Worm (Caenorhabditis elegans) whole organism, young adult: Measurements from ENCODE around the gene wdr-83.
A peak's percentile ranks its signal among the peaks of the same experiment; 100 is the strongest.

Source experiments
- B0035.1 ChIP-seq: sonication (generic microtip); optimal IDR thresholded peaks from 2 replicates; lab custom pipeline; 2016; ENCODE audit warnings: missing genetic modification characterization, mild to moderate bottlenecking, missing compliant biosample characterization, missing genotype, missing genetic modification reagents
- B0261.1 ChIP-seq: sonication (generic microtip); optimal IDR thresholded peaks from 2 replicates; lab custom pipeline; 2016; ENCODE audit warnings: mild to moderate bottlenecking, missing genetic modification characterization, moderate library complexity, missing compliant biosample characterization
- D2030.7 ChIP-seq: fragments of 200-800 bp; sonication (Bioruptor generic); IDR thresholded peaks from 2 replicates; pipeline ENCODE4 v1.3.6; 2022; ENCODE audit warnings: missing genetic modification reagents, missing genetic modification characterization, missing compliant biosample characterization
- F23B12.7 ChIP-seq: sonication (generic microtip); optimal IDR thresholded peaks from 2 replicates; lab custom pipeline; 2017; ENCODE audit warnings: missing genetic modification characterization, mild to moderate bottlenecking, missing compliant biosample characterization, antibody characterized with exemption, moderate library complexity; ENCODE audit not compliant: insufficient read depth
- F49E8.2 ChIP-seq: sonication (generic microtip); optimal IDR thresholded peaks from 3 replicates; lab custom pipeline; 2017; ENCODE audit warnings: missing genetic modification characterization, mild to moderate bottlenecking, missing compliant biosample characterization, antibody characterized with exemption, moderate library complexity; ENCODE audit not compliant: insufficient read depth
- T26A5.8 ChIP-seq: sonication (generic microtip); optimal IDR thresholded peaks from 2 replicates; lab custom pipeline; 2016; ENCODE audit warnings: missing genetic modification characterization, missing compliant biosample characterization
- ZK185.1 ChIP-seq: sonication (generic microtip); optimal IDR thresholded peaks from 2 replicates; lab custom pipeline; 2016; ENCODE audit warnings: mild to moderate bottlenecking, missing genetic modification characterization, missing compliant biosample characterization; ENCODE audit not compliant: poor library complexity, severe bottlenecking
- atf-7 ChIP-seq: sonication (generic microtip); optimal IDR thresholded peaks from 2 replicates; lab custom pipeline; 2017; ENCODE audit warnings: mild to moderate bottlenecking, missing genetic modification characterization, missing compliant biosample characterization
- attf-3 ChIP-seq: fragments of 200-800 bp; sonication (Bioruptor generic); conservative IDR thresholded peaks from 2 replicates; pipeline ENCODE4 v1.3.6; 2022; ENCODE audit warnings: missing genetic modification reagents, missing genetic modification characterization, missing compliant biosample characterization
- bed-2 ChIP-seq: fragments of 200-800 bp; sonication (Bioruptor generic); IDR thresholded peaks from 2 replicates; pipeline ENCODE4 v1.3.6; 2022; ENCODE audit warnings: missing genetic modification reagents, missing genetic modification characterization, missing compliant biosample characterization
- cebp-1 ChIP-seq, 2 experiments: fragments of 200-800 bp in 1 of 2; sonication (Bioruptor generic) in 1 of 2; sonication (generic microtip) in 1 of 2; IDR thresholded peaks in 1 of 2; optimal IDR thresholded peaks in 1 of 2; 2 replicates each; pipeline versions ENCODE4 v1.3.6 to Lab custom; 2017 to 2022; ENCODE audit warnings: missing compliant biosample characterization in 2 of 2, missing genetic modification characterization in 2 of 2, mild to moderate bottlenecking in 1 of 2, missing genetic modification reagents in 1 of 2, moderate library complexity in 1 of 2
- cebp-2 ChIP-seq: fragments of 200-800 bp; sonication (Bioruptor generic); IDR thresholded peaks from 2 replicates; pipeline ENCODE4 v1.3.6; 2022; ENCODE audit warnings: missing genetic modification characterization, missing compliant biosample characterization
- ceh-100 ChIP-seq: fragments of 200-800 bp; sonication (Bioruptor generic); IDR thresholded peaks from 2 replicates; pipeline ENCODE4 v1.3.6; 2022; ENCODE audit warnings: missing genetic modification reagents, missing genetic modification characterization, missing compliant biosample characterization
- ceh-91 ChIP-seq: fragments of 200-800 bp; sonication (Bioruptor generic); IDR thresholded peaks from 2 replicates; pipeline ENCODE4 v1.3.6; 2022; ENCODE audit warnings: missing genetic modification reagents, missing genetic modification characterization, missing compliant biosample characterization
- die-1 ChIP-seq: sonication (generic microtip); optimal IDR thresholded peaks from 2 replicates; lab custom pipeline; 2016; ENCODE audit warnings: missing genotype, mild to moderate bottlenecking, missing genetic modification characterization, missing compliant biosample characterization
- dox-1 ChIP-seq: fragments of 200-800 bp; sonication (Bioruptor generic); IDR thresholded peaks from 2 replicates; pipeline ENCODE4 v1.3.6; 2022; ENCODE audit warnings: missing genetic modification reagents, missing genetic modification characterization, missing compliant biosample characterization
- efl-1 ChIP-seq: fragments of 150-350 bp; optimal IDR thresholded peaks from 2 replicates; lab custom pipeline; 2014; ENCODE audit warnings: missing biosample characterization, missing genetic modification reagents, missing genetic modification characterization
- ekl-4 ChIP-seq: fragments of 200-800 bp; sonication (Bioruptor generic); IDR thresholded peaks from 2 replicates; pipeline ENCODE4 v1.3.6; 2022; ENCODE audit warnings: missing genetic modification reagents, missing genetic modification characterization, missing compliant biosample characterization
- fkh-3 ChIP-seq: sonication (generic microtip); optimal IDR thresholded peaks from 2 replicates; lab custom pipeline; 2016; ENCODE audit warnings: mild to moderate bottlenecking, missing genetic modification characterization, missing compliant biosample characterization
- him-1 ChIP-seq: sonication (generic microtip); optimal IDR thresholded peaks from 2 replicates; lab custom pipeline; 2016; ENCODE audit warnings: missing genotype, missing genetic modification reagents, missing genetic modification characterization, missing compliant biosample characterization
- hlh-12 ChIP-seq: sonication (generic microtip); optimal IDR thresholded peaks from 2 replicates; lab custom pipeline; 2016; ENCODE audit warnings: missing genetic modification characterization, missing compliant biosample characterization
- hlh-26 ChIP-seq: fragments of 200-800 bp; sonication (Bioruptor generic); conservative IDR thresholded peaks from 2 replicates; pipeline ENCODE4 v1.3.6; 2022; ENCODE audit warnings: missing genetic modification reagents, missing genetic modification characterization, missing compliant biosample characterization
- hmg-1.2 ChIP-seq: fragments of 200-800 bp; sonication (Bioruptor generic); IDR thresholded peaks from 2 replicates; pipeline ENCODE4 v1.3.6; 2022; ENCODE audit warnings: missing genetic modification reagents, missing genetic modification characterization, missing compliant biosample characterization
- lag-1 ChIP-seq: fragments of 200-800 bp; sonication (Bioruptor generic); IDR thresholded peaks from 2 replicates; pipeline ENCODE4 v1.3.6; 2022; ENCODE audit warnings: missing genetic modification reagents, missing genetic modification characterization, missing compliant biosample characterization
- lin-26 ChIP-seq: fragments of 200-800 bp; sonication (Bioruptor generic); IDR thresholded peaks from 2 replicates; pipeline ENCODE4 v1.3.6; 2022; ENCODE audit warnings: missing genetic modification reagents, missing genetic modification characterization, missing compliant biosample characterization
- lin-35 ChIP-seq, 3 experiments: fragments of 150-350 bp in 2 of 3; sonication (generic microtip) in 1 of 3; optimal IDR thresholded peaks; 2 replicates each; lab custom pipeline; 2014 to 2018; ENCODE audit warnings: missing biosample characterization in 3 of 3, missing genetic modification characterization in 3 of 3, missing genetic modification reagents in 3 of 3
- lin-54 ChIP-seq: fragments of 200-800 bp; sonication (Bioruptor generic); optimal IDR thresholded peaks from 2 replicates; lab custom pipeline; 2018; ENCODE audit warnings: mild to moderate bottlenecking, missing genetic modification characterization, missing compliant biosample characterization
- lsl-1 ChIP-seq: fragments of 200-800 bp; sonication (Bioruptor generic); optimal IDR thresholded peaks from 2 replicates; lab custom pipeline; 2018; ENCODE audit warnings: mild to moderate bottlenecking, missing genetic modification characterization, moderate library complexity, missing compliant biosample characterization
- madf-10 ChIP-seq: sonication (generic microtip); optimal IDR thresholded peaks from 2 replicates; lab custom pipeline; 2016; ENCODE audit warnings: mild to moderate bottlenecking, missing genetic modification characterization, missing compliant biosample characterization
- madf-6 ChIP-seq: fragments of 200-800 bp; sonication (Bioruptor generic); IDR thresholded peaks from 2 replicates; pipeline ENCODE4 v1.3.6; 2022; ENCODE audit warnings: missing genetic modification reagents, missing genetic modification characterization, missing compliant biosample characterization
- mcd-1 ChIP-seq: fragments of 200-800 bp; sonication (Bioruptor generic); IDR thresholded peaks from 2 replicates; pipeline ENCODE4 v1.3.6; 2022; ENCODE audit warnings: missing genetic modification reagents, missing genetic modification characterization, missing compliant biosample characterization
- mes-4 ChIP-seq: sonication (generic microtip); optimal IDR thresholded peaks from 2 replicates; lab custom pipeline; 2016; ENCODE audit warnings: missing genotype, missing genetic modification characterization, missing compliant biosample characterization
- mxl-1 ChIP-seq: sonication (generic microtip); optimal IDR thresholded peaks from 2 replicates; lab custom pipeline; 2016; ENCODE audit warnings: missing genetic modification characterization, missing compliant biosample characterization
- nfyb-1 ChIP-seq: fragments of 200-800 bp; sonication (Bioruptor generic); IDR thresholded peaks from 2 replicates; pipeline ENCODE4 v1.3.6; 2022; ENCODE audit warnings: missing genetic modification reagents, missing genetic modification characterization, missing compliant biosample characterization
- nhr-80 ChIP-seq: sonication (generic microtip); optimal IDR thresholded peaks from 2 replicates; lab custom pipeline; 2016; ENCODE audit warnings: missing genetic modification characterization, missing compliant biosample characterization
- rcor-1 ChIP-seq: fragments of 200-800 bp; sonication (Bioruptor generic); IDR thresholded peaks from 2 replicates; pipeline ENCODE4 v1.3.6; 2022; ENCODE audit warnings: missing genetic modification reagents, missing genetic modification characterization, missing compliant biosample characterization
- repo-1 ChIP-seq: sonication (generic microtip); optimal IDR thresholded peaks from 2 replicates; lab custom pipeline; 2017; ENCODE audit warnings: mild to moderate bottlenecking, missing genetic modification characterization, missing compliant biosample characterization
- sdz-38 ChIP-seq: sonication (generic microtip); optimal IDR thresholded peaks from 2 replicates; lab custom pipeline; 2016; ENCODE audit warnings: missing genotype, missing genetic modification characterization, missing compliant biosample characterization
- snpc-1.1 ChIP-seq: sonication (generic microtip); optimal IDR thresholded peaks from 2 replicates; lab custom pipeline; 2017; ENCODE audit warnings: missing genetic modification characterization, mild to moderate bottlenecking, missing compliant biosample characterization, antibody characterized with exemption, moderate library complexity, missing genotype, missing genetic modification reagents; ENCODE audit not compliant: insufficient read depth
- snpc-3.4 ChIP-seq: sonication (generic microtip); optimal IDR thresholded peaks from 2 replicates; lab custom pipeline; 2017; ENCODE audit warnings: missing genetic modification characterization, mild to moderate bottlenecking, missing compliant biosample characterization, antibody characterized with exemption, moderate library complexity, missing genotype, missing genetic modification reagents
- tbp1 ChIP-seq: fragments of 200-800 bp; sonication (Bioruptor generic); optimal IDR thresholded peaks from 2 replicates; lab custom pipeline; 2018; ENCODE audit warnings: mild to moderate bottlenecking, missing genetic modification characterization, missing compliant biosample characterization
- tbx-9 ChIP-seq: sonication (generic microtip); optimal IDR thresholded peaks from 2 replicates; lab custom pipeline; 2016; ENCODE audit warnings: borderline replicate concordance, missing genetic modification characterization, inconsistent platforms, missing compliant biosample characterization
- tlf-1 ChIP-seq: fragments of 200-800 bp; sonication (Bioruptor generic); optimal IDR thresholded peaks from 2 replicates; lab custom pipeline; 2018; ENCODE audit warnings: mild to moderate bottlenecking, missing genetic modification characterization, missing compliant biosample characterization
- unc-130 ChIP-seq: sonication (generic microtip); optimal IDR thresholded peaks from 2 replicates; lab custom pipeline; 2016; ENCODE audit warnings: missing genetic modification reagents, missing genetic modification characterization, missing compliant biosample characterization
- xnd-1 ChIP-seq: sonication (generic microtip); optimal IDR thresholded peaks from 2 replicates; lab custom pipeline; 2016; ENCODE audit warnings: missing genotype, missing genetic modification reagents, missing genetic modification characterization, missing compliant biosample characterization
- ztf-18 ChIP-seq: sonication (generic microtip); optimal IDR thresholded peaks from 2 replicates; lab custom pipeline; 2016; ENCODE audit warnings: missing genotype, mild to moderate bottlenecking, missing genetic modification characterization, missing compliant biosample characterization
- ztf-22 ChIP-seq: fragments of 200-800 bp; sonication (Bioruptor generic); optimal IDR thresholded peaks from 2 replicates; lab custom pipeline; 2018; ENCODE audit warnings: mild to moderate bottlenecking, missing genetic modification characterization, moderate library complexity, missing compliant biosample characterization

Gene wdr-83

ce11 chrII:5061794-5062368 lies 30.4 kb upstream of the wdr-83 start, which contains the start of gene smc-5:
smc-5 (plus strand) TSS chrII:5062125.
- TF ChIP-seq snpc-1.1 (tag; lab: Kevin White, UChicago), result peak; percentile 24
- 0 out of 2 replicates have a peak, but pooled peaks have one; percentile 31 for TF ChIP-seq attf-3 (GFP tag; lab: Robert Waterston, UW)
- 0 out of 2 replicates have a peak, but pooled peaks have one; percentile 20 for TF ChIP-seq lin-26 (GFP tag; lab: Robert Waterston, UW)
- TF ChIP-seq nfyb-1 (GFP tag; lab: Robert Waterston, UW), result no peak
- peak; percentile 82 for TF ChIP-seq dox-1 (GFP tag; lab: Robert Waterston, UW)
- peak; percentile 88 for TF ChIP-seq F23B12.7 (tag; lab: Kevin White, UChicago)
- TF ChIP-seq him-1 (tag; lab: Kevin White, UChicago), result no peak
- peak; percentile 42; the same call in 1 of the 2 replicates for TF ChIP-seq hmg-1.2 (GFP tag; lab: Robert Waterston, UW)
- TF ChIP-seq lsl-1 (GFP tag; lab: Kevin White, UChicago), result peak; percentile 70
- TF ChIP-seq madf-10 (tag; lab: Kevin White, UChicago), result peak; percentile 15
- TF ChIP-seq B0035.1 (tag; lab: Kevin White, UChicago), result no peak
- TF ChIP-seq rcor-1 (GFP tag; lab: Robert Waterston, UW), result peak; percentile 36; the same call in 1 of the 2 replicates
- TF ChIP-seq ztf-18 (tag; lab: Kevin White, UChicago), result peak; percentile 16
- TF ChIP-seq snpc-3.4 (tag; lab: Kevin White, UChicago), result peak; percentile 66
- TF ChIP-seq D2030.7, result peak; percentile 80; the same call in 1 of the 2 replicates
- TF ChIP-seq unc-130 (GFP tag; lab: Kevin White, UChicago), result peak; percentile 77
- no peak for TF ChIP-seq tbx-9
- peak; percentile 20 for TF ChIP-seq ZK185.1 (tag; lab: Kevin White, UChicago)
- peak; percentile 96 for TF ChIP-seq ceh-100 (GFP tag; lab: Robert Waterston, UW)
- TF ChIP-seq madf-6, result peak; percentile 89
- TF ChIP-seq repo-1 (tag; lab: Kevin White, UChicago), result no peak
- TF ChIP-seq die-1 (tag; lab: Kevin White, UChicago), result peak; percentile 7
- peak; percentile 91 for TF ChIP-seq mcd-1 (GFP tag; lab: Robert Waterston, UW)
- peak; percentile 28 for TF ChIP-seq nhr-80
- peak in 2 of 3 experiments; percentile 24 to 66 for TF ChIP-seq lin-35 (GFP tag; optimal IDR thresholded peaks at IDR 0.05; lab: Kevin White, UChicago)
- peak; percentile 32 for TF ChIP-seq xnd-1 (tag; lab: Kevin White, UChicago)
- no peak for TF ChIP-seq T26A5.8
- peak; percentile 63; the same call in 1 of the 2 replicates for TF ChIP-seq cebp-1 (GFP tag; IDR thresholded peaks at IDR 0.05; lab: Robert Waterston, UW)
- TF ChIP-seq cebp-1 (tag; optimal IDR thresholded peaks at IDR 0.05; lab: Kevin White, UChicago), result no peak
- peak; percentile 80 for TF ChIP-seq ceh-91
- no peak for TF ChIP-seq mxl-1
- TF ChIP-seq sdz-38 (tag; lab: Kevin White, UChicago), result no peak
- peak; percentile 15 for TF ChIP-seq B0261.1 (tag; lab: Kevin White, UChicago)
- TF ChIP-seq lag-1, result no peak
- no peak for TF ChIP-seq fkh-3
- no peak for TF ChIP-seq bed-2 (GFP tag; lab: Robert Waterston, UW)
- TF ChIP-seq cebp-2 (GFP tag; lab: Robert Waterston, UW), result no peak
- no peak for TF ChIP-seq atf-7 (tag; lab: Kevin White, UChicago)
- no peak for TF ChIP-seq ztf-22
- peak; percentile 0 for TF ChIP-seq tlf-1 (GFP tag; lab: Kevin White, UChicago)
- no peak for TF ChIP-seq hlh-26 (GFP tag; lab: Robert Waterston, UW)
- TF ChIP-seq efl-1 (GFP tag; lab: Kevin White, UChicago), result peak; percentile 94
- no peak for TF ChIP-seq mes-4 (tag; lab: Kevin White, UChicago)
- TF ChIP-seq F49E8.2 (tag; lab: Kevin White, UChicago), result peak; percentile 27
- TF ChIP-seq hlh-12 (tag; lab: Kevin White, UChicago), result no peak
- TF ChIP-seq tbp1 (GFP tag; lab: Kevin White, UChicago), result peak; percentile 54
- peak; percentile 71 for TF ChIP-seq lin-54 (GFP tag; lab: Kevin White, UChicago)
- 0 out of 2 replicates have a peak, but pooled peaks have one; percentile 25 for TF ChIP-seq ekl-4 (GFP tag; lab: Robert Waterston, UW)
